Fruit fly (Drosophila melanogaster) whole organism, embryonic: Measurements from ENCODE around the gene CG5500.

Experiments
- CG10147 ChIP-seq: fragments of 200-800 bp; sonication (Bioruptor generic); optimal IDR thresholded peaks from 2 replicates; lab custom pipeline; 2019; ENCODE audit warnings: missing biosample characterization, mild to moderate bottlenecking, missing genetic modification characterization, moderate library complexity
- CG10209 ChIP-seq: fragments of 200-800 bp; sonication (Bioruptor generic); optimal IDR thresholded peaks from 3 replicates; lab custom pipeline; 2017; ENCODE audit warnings: missing biosample characterization, mild to moderate bottlenecking, missing genetic modification characterization, missing genetic modification reagents
- CG10431 ChIP-seq: fragments of 200-800 bp; sonication (Bioruptor generic); optimal IDR thresholded peaks from 3 replicates; lab custom pipeline; 2018; ENCODE audit warnings: missing biosample characterization, mild to moderate bottlenecking, missing genetic modification characterization
- CG11560 ChIP-seq: fragments of 200-800 bp; sonication (Bioruptor generic); IDR thresholded peaks from 3 replicates; pipeline ENCODE4 v1.3.6; 2022; ENCODE audit warnings: missing biosample characterization, missing genetic modification characterization
- CG12155 ChIP-seq: fragments of 200-800 bp; sonication (Bioruptor generic); optimal IDR thresholded peaks from 3 replicates; lab custom pipeline; 2016; ENCODE audit warnings: missing biosample characterization, missing genetic modification characterization
- CG13296 ChIP-seq: fragments of 200-800 bp; sonication (Bioruptor generic); optimal IDR thresholded peaks from 3 replicates; lab custom pipeline; 2018; ENCODE audit warnings: missing biosample characterization, mild to moderate bottlenecking, missing genetic modification characterization
- CG13894 ChIP-seq: fragments of 200-800 bp; sonication (Bioruptor generic); optimal IDR thresholded peaks from 3 replicates; lab custom pipeline; 2018; ENCODE audit warnings: missing biosample characterization, mild to moderate bottlenecking, missing genetic modification characterization, moderate library complexity
- CG15073 ChIP-seq: fragments of 200-800 bp; sonication (Bioruptor generic); optimal IDR thresholded peaks from 2 replicates; lab custom pipeline; 2016; ENCODE audit warnings: missing biosample characterization, missing genetic modification characterization
- CG16863 ChIP-seq: fragments of 200-800 bp; sonication (Bioruptor generic); optimal IDR thresholded peaks from 3 replicates; lab custom pipeline; 2016; ENCODE audit warnings: missing biosample characterization, missing genetic modification characterization
- CG17802 ChIP-seq: fragments of 200-800 bp; sonication (Bioruptor generic); optimal IDR thresholded peaks from 2 replicates; lab custom pipeline; 2018; ENCODE audit warnings: missing biosample characterization, mild to moderate bottlenecking, missing genetic modification characterization, moderate library complexity
- CG2116 ChIP-seq: fragments of 200-800 bp; sonication (Bioruptor generic); optimal IDR thresholded peaks from 3 replicates; lab custom pipeline; 2018; ENCODE audit warnings: missing biosample characterization, mild to moderate bottlenecking, missing genetic modification characterization
- CG2129 ChIP-seq: fragments of 200-800 bp; sonication (Bioruptor generic); IDR thresholded peaks from 2 replicates; pipeline ENCODE4 v1.3.6; 2022; ENCODE audit warnings: missing biosample characterization, missing genetic modification characterization; ENCODE audit not compliant: partially characterized antibody
- CG30020 ChIP-seq: fragments of 200-800 bp; optimal IDR thresholded peaks from 2 replicates; lab custom pipeline; 2019; ENCODE audit warnings: missing biosample characterization, mild to moderate bottlenecking, missing genetic modification characterization, moderate library complexity
- CG30431 ChIP-seq: fragments of 200-800 bp; sonication (Bioruptor generic); optimal IDR thresholded peaks from 2 replicates; lab custom pipeline; 2017; ENCODE audit warnings: missing biosample characterization, missing genetic modification characterization
- CG6175 ChIP-seq: fragments of 200-800 bp; sonication (Bioruptor generic); IDR thresholded peaks from 3 replicates; pipeline ENCODE4 v1.3.6; 2022; ENCODE audit warnings: missing biosample characterization, missing genetic modification characterization
- CG6689 ChIP-seq: fragments of 200-800 bp; sonication (Bioruptor generic); IDR thresholded peaks from 2 replicates; pipeline ENCODE4 v1.3.6; 2022; ENCODE audit warnings: missing biosample characterization, missing genetic modification characterization
- CG7271 ChIP-seq: fragments of 200-800 bp; sonication (Bioruptor generic); optimal IDR thresholded peaks from 2 replicates; lab custom pipeline; 2018; ENCODE audit warnings: missing biosample characterization, mild to moderate bottlenecking, missing genetic modification characterization, moderate library complexity
- CG7928 ChIP-seq: fragments of 200-800 bp; sonication (Bioruptor generic); optimal IDR thresholded peaks from 2 replicates; lab custom pipeline; 2017; ENCODE audit warnings: missing biosample characterization, mild to moderate bottlenecking, missing genetic modification characterization
- CG8388 ChIP-seq: fragments of 200-800 bp; sonication (Bioruptor generic); optimal IDR thresholded peaks from 2 replicates; lab custom pipeline; 2019; ENCODE audit warnings: missing biosample characterization, mild to moderate bottlenecking, missing genetic modification characterization, moderate library complexity
- CG9215 ChIP-seq: fragments of 200-800 bp; sonication (Bioruptor generic); IDR thresholded peaks from 2 replicates; pipeline ENCODE4 v1.3.6; 2022; ENCODE audit warnings: missing biosample characterization, missing genetic modification characterization
- CG9727 ChIP-seq: fragments of 200-800 bp; sonication (Bioruptor generic); optimal IDR thresholded peaks from 3 replicates; lab custom pipeline; 2017; ENCODE audit warnings: missing biosample characterization, mild to moderate bottlenecking, missing genetic modification characterization
- Deaf1 ChIP-seq: fragments of 200-800 bp; optimal IDR thresholded peaks from 3 replicates; lab custom pipeline; 2019; ENCODE audit warnings: missing biosample characterization, mild to moderate bottlenecking, missing genetic modification characterization, moderate library complexity
- Dref ChIP-seq: fragments of 200-800 bp; sonication (Bioruptor generic); IDR thresholded peaks from 2 replicates; pipeline ENCODE4 v1.3.6; 2022; ENCODE audit warnings: missing biosample characterization, missing genetic modification characterization
- HLH3B ChIP-seq: fragments of 200-800 bp; sonication (Bioruptor generic); IDR thresholded peaks from 2 replicates; pipeline ENCODE4 v1.3.6; 2022; ENCODE audit warnings: missing biosample characterization, missing genetic modification characterization
- Hr3 ChIP-seq: fragments of 200-800 bp; sonication (Bioruptor generic); optimal IDR thresholded peaks from 3 replicates; lab custom pipeline; 2016; ENCODE audit warnings: missing biosample characterization, missing genetic modification characterization
- Kr ChIP-seq: fragments of 200-800 bp; sonication (Bioruptor generic); optimal IDR thresholded peaks from 2 replicates; lab custom pipeline; 2017; ENCODE audit warnings: missing biosample characterization, mild to moderate bottlenecking, missing genetic modification characterization
- NC2α ChIP-seq: fragments of 200-800 bp; sonication (Bioruptor generic); optimal IDR thresholded peaks from 2 replicates; lab custom pipeline; 2016; ENCODE audit warnings: missing biosample characterization, missing genetic modification characterization
- Opbp ChIP-seq: fragments of 200-800 bp; sonication (Bioruptor generic); IDR thresholded peaks from 3 replicates; pipeline ENCODE4 v1.3.6; 2022; ENCODE audit warnings: missing biosample characterization, missing genetic modification characterization; ENCODE audit not compliant: partially characterized antibody
- Poxn ChIP-seq: fragments of 200-800 bp; sonication (Bioruptor generic); IDR thresholded peaks from 2 replicates; pipeline ENCODE4 v1.3.6; 2022; ENCODE audit warnings: missing biosample characterization, missing genetic modification characterization
- Spps ChIP-seq: fragments of 200-800 bp; sonication (Bioruptor generic); optimal IDR thresholded peaks from 2 replicates; lab custom pipeline; 2018; ENCODE audit warnings: missing biosample characterization, mild to moderate bottlenecking, missing genetic modification characterization
- ash1 ChIP-seq: fragments of 200-800 bp; sonication (Bioruptor generic); optimal IDR thresholded peaks from 2 replicates; lab custom pipeline; 2018; ENCODE audit warnings: missing biosample characterization, mild to moderate bottlenecking, missing genetic modification characterization
- cato ChIP-seq: fragments of 200-800 bp; sonication (Bioruptor generic); optimal IDR thresholded peaks from 2 replicates; lab custom pipeline; 2016; ENCODE audit warnings: missing biosample characterization, missing genetic modification characterization, borderline replicate concordance
- cg ChIP-seq: fragments of 200-800 bp; sonication (Bioruptor generic); optimal IDR thresholded peaks from 3 replicates; lab custom pipeline; 2019; ENCODE audit warnings: missing biosample characterization, mild to moderate bottlenecking, missing genetic modification characterization, moderate library complexity
- crol ChIP-seq: fragments of 200-800 bp; sonication (Bioruptor generic); IDR thresholded peaks from 2 replicates; pipeline ENCODE4 v1.3.6; 2022; ENCODE audit warnings: missing biosample characterization, missing genetic modification characterization
- da ChIP-seq: fragments of 200-800 bp; sonication (Bioruptor generic); optimal IDR thresholded peaks from 2 replicates; lab custom pipeline; 2016; ENCODE audit warnings: missing biosample characterization, missing genetic modification characterization
- danr ChIP-seq: fragments of 200-800 bp; sonication (Bioruptor generic); IDR thresholded peaks from 2 replicates; pipeline ENCODE4 v1.3.6; 2022; ENCODE audit warnings: missing biosample characterization, missing genetic modification characterization
- en ChIP-seq: fragments of 200-800 bp; sonication (Bioruptor generic); optimal IDR thresholded peaks from 2 replicates; lab custom pipeline; 2016; ENCODE audit warnings: missing biosample characterization, missing genetic modification characterization
- ewg ChIP-seq: fragments of 200-800 bp; sonication (Bioruptor generic); optimal IDR thresholded peaks from 3 replicates; lab custom pipeline; 2017; ENCODE audit warnings: mild to moderate bottlenecking, missing biosample characterization, missing genetic modification reagents, missing genetic modification characterization
- eyg ChIP-seq: fragments of 200-800 bp; sonication (Bioruptor generic); optimal IDR thresholded peaks from 3 replicates; lab custom pipeline; 2016; ENCODE audit warnings: missing biosample characterization, missing genetic modification characterization
- grn ChIP-seq: fragments of 200-800 bp; sonication (Bioruptor generic); optimal IDR thresholded peaks from 3 replicates; lab custom pipeline; 2017; ENCODE audit warnings: missing biosample characterization, missing genetic modification characterization
- gt ChIP-seq: fragments of 200-800 bp; sonication (Bioruptor generic); IDR thresholded peaks from 2 replicates; pipeline ENCODE4 v1.3.6; 2022; ENCODE audit warnings: missing biosample characterization, missing genetic modification characterization
- jigr1 ChIP-seq: fragments of 200-800 bp; sonication (Bioruptor generic); IDR thresholded peaks from 3 replicates; pipeline ENCODE4 v1.3.6; 2022; ENCODE audit warnings: missing biosample characterization, missing genetic modification characterization
- jumu ChIP-seq: fragments of 200-800 bp; sonication (Bioruptor generic); optimal IDR thresholded peaks from 3 replicates; lab custom pipeline; 2016; ENCODE audit warnings: missing biosample characterization, missing genetic modification characterization
- pzg ChIP-seq: fragments of 200-800 bp; sonication (Bioruptor generic); optimal IDR thresholded peaks from 3 replicates; lab custom pipeline; 2018; ENCODE audit warnings: missing biosample characterization, mild to moderate bottlenecking, missing genetic modification characterization, moderate library complexity
- slou ChIP-seq: fragments of 200-800 bp; sonication (Bioruptor generic); optimal IDR thresholded peaks from 3 replicates; lab custom pipeline; 2016; ENCODE audit warnings: missing biosample characterization, missing genetic modification characterization
- tgo ChIP-seq: fragments of 200-800 bp; sonication (Bioruptor generic); IDR thresholded peaks from 3 replicates; pipeline ENCODE4 v1.3.6; 2022; ENCODE audit warnings: missing biosample characterization, missing genetic modification characterization
- ttk ChIP-seq: fragments of 200-800 bp; sonication (Bioruptor generic); IDR thresholded peaks from 2 replicates; pipeline ENCODE4 v2.1.2; 2022; ENCODE audit warnings: missing biosample characterization, missing genetic modification characterization
- twi ChIP-seq: fragments of 200-800 bp; optimal IDR thresholded peaks from 2 replicates; lab custom pipeline; 2019; ENCODE audit warnings: missing biosample characterization, mild to moderate bottlenecking, missing genetic modification characterization, moderate library complexity
- yki ChIP-seq: fragments of >200 bp; optimal IDR thresholded peaks from 3 replicates; lab custom pipeline; 2018
- zfh1 ChIP-seq: fragments of 200-800 bp; sonication (Bioruptor generic); IDR thresholded peaks from 3 replicates; pipeline ENCODE4 v1.3.6; 2022; ENCODE audit warnings: missing biosample characterization, missing genetic modification characterization

The CG5500 gene

dm6 chr3R:26881121-26881895 lies 4.9 kb downstream of the CG5500 start, which contains the start of the genes ro and T48 (continued):
- TF ChIP-seq jumu (GFP tag; lab: Kevin White, UChicago) (peak; percentile 65), Deaf1 (tag; lab: Kevin White, UChicago) (peak; percentile 42), CG13894 (tag; lab: Kevin White, UChicago) (peak; percentile 92), zfh1 (GFP tag; lab: Robert Waterston, UW) (peak; percentile 53; the same call in 1 of the 3 replicates), eyg (GFP tag; lab: Kevin White, UChicago) (peak; percentile 15), CG9727 (no peak), HLH3B (GFP tag; lab: Robert Waterston, UW) (0 out of 2 replicates have a peak, but pooled peaks have one; percentile 32), CG2116 (GFP tag; lab: Kevin White, UChicago) (peak; percentile 70), ash1 (GFP tag; lab: Kevin White, UChicago) (peak; percentile 39), CG15073 (GFP tag; lab: Kevin White, UChicago) (no peak), cato (GFP tag; lab: Kevin White, UChicago) (no peak), Dref (GFP tag; lab: Robert Waterston, UW) (peak; percentile 56), tgo (GFP tag; lab: Robert Waterston, UW) (peak; percentile 47; the same call in 1 of the 3 replicates), jigr1 (GFP tag; lab: Robert Waterston, UW) (no peak), crol (GFP tag; lab: Robert Waterston, UW) (peak; percentile 18; the same call in 1 of the 2 replicates), CG10431 (GFP tag; lab: Kevin White, UChicago) (no peak), slou (no peak), NC2α (no peak), CG10147 (GFP tag; lab: Kevin White, UChicago) (peak; percentile 49), pzg (GFP tag; lab: Kevin White, UChicago) (peak; percentile 99), twi (tag; lab: Kevin White, UChicago) (no peak), Spps (tag; lab: Kevin White, UChicago) (no peak), Kr (GFP tag; lab: Kevin White, UChicago) (no peak), CG16863 (GFP tag; lab: Kevin White, UChicago) (no peak), ttk (peak; percentile 95), CG6689 (GFP tag; lab: Robert Waterston, UW) (no peak), CG12155 (GFP tag; lab: Kevin White, UChicago) (peak; percentile 70), en (GFP tag; lab: Kevin White, UChicago) (no peak), CG13296 (no peak), CG6175 (no peak), Poxn (no peak), ewg (GFP tag; lab: Kevin White, UChicago) (peak; percentile 74), cg (no peak), CG30431 (GFP tag; lab: Kevin White, UChicago) (no peak), CG8388 (GFP tag; lab: Kevin White, UChicago) (no peak), Opbp (GFP tag; lab: Robert Waterston, UW) (peak; percentile 73), grn (peak; percentile 69), CG2129 (no peak), CG7271 (no peak), yki (lab: Kevin White, UChicago) (peak; percentile 44), CG30020 (tag; lab: Kevin White, UChicago) (peak; percentile 5), CG9215 (peak; percentile 44; the same call in 1 of the 2 replicates), CG10209 (no peak), CG17802 (tag; lab: Kevin White, UChicago) (peak; percentile 11), CG7928 (GFP tag; lab: Kevin White, UChicago) (peak; percentile 90), Hr3 (GFP tag; lab: Kevin White, UChicago) (peak; percentile 32), gt (GFP tag; lab: Robert Waterston, UW) (no peak), CG11560 (peak; percentile 65; the same call in 1 of the 3 replicates), da (GFP tag; lab: Kevin White, UChicago) (no peak), danr (GFP tag; lab: Robert Waterston, UW) (no peak)
